Worm (Caenorhabditis elegans) whole organism, late embryonic: ENCODE results near the gene tbb-2.

Experiments used
- K02D7.2 ChIP-seq: sonication (generic microtip); optimal IDR thresholded peaks from 2 replicates; lab custom pipeline; 2017; ENCODE audit warnings: mild to moderate bottlenecking, missing genetic modification characterization, missing compliant biosample characterization
- Y22D7AL.16 ChIP-seq: sonication (generic microtip); optimal IDR thresholded peaks from 2 replicates; lab custom pipeline; 2016; ENCODE audit warnings: missing genetic modification characterization, missing compliant biosample characterization
- ceh-2 ChIP-seq: sonication (generic microtip); optimal IDR thresholded peaks from 2 replicates; lab custom pipeline; 2016; ENCODE audit warnings: missing genotype, missing genetic modification characterization, missing compliant biosample characterization
- ceh-30 ChIP-seq: fragments of 150-350 bp; optimal IDR thresholded peaks from 2 replicates; lab custom pipeline; 2014; ENCODE audit warnings: missing biosample characterization, missing genetic modification characterization
- ceh-34 ChIP-seq: sonication (generic microtip); optimal IDR thresholded peaks from 2 replicates; lab custom pipeline; 2016; ENCODE audit warnings: mild to moderate bottlenecking, missing genetic modification characterization, missing compliant biosample characterization
- ceh-6 ChIP-seq: fragments of 200-800 bp; sonication (Bioruptor generic); optimal IDR thresholded peaks from 2 replicates; lab custom pipeline; 2018; ENCODE audit warnings: mild to moderate bottlenecking, missing genetic modification characterization, missing compliant biosample characterization
- ceh-9 ChIP-seq: sonication (generic microtip); optimal IDR thresholded peaks from 2 replicates; lab custom pipeline; 2016; ENCODE audit warnings: mild to moderate bottlenecking, missing genetic modification characterization, inconsistent platforms, missing compliant biosample characterization
- fkh-10 ChIP-seq: fragments of 150-350 bp; optimal IDR thresholded peaks from 2 replicates; lab custom pipeline; 2014; ENCODE audit warnings: missing biosample characterization, missing genetic modification reagents, missing genetic modification characterization
- gmeb-2 ChIP-seq: sonication (generic microtip); optimal IDR thresholded peaks from 2 replicates; lab custom pipeline; 2016; ENCODE audit warnings: missing genetic modification characterization, inconsistent platforms, missing compliant biosample characterization
- hlh-15 ChIP-seq: sonication (generic microtip); optimal IDR thresholded peaks from 2 replicates; lab custom pipeline; 2016; ENCODE audit warnings: missing genetic modification characterization, missing compliant biosample characterization
- madf-2 ChIP-seq: sonication (generic microtip); optimal IDR thresholded peaks from 2 replicates; lab custom pipeline; 2017; ENCODE audit warnings: missing genetic modification characterization, missing compliant biosample characterization
- nfya-1 ChIP-seq: sonication (generic microtip); optimal IDR thresholded peaks from 2 replicates; lab custom pipeline; 2017; ENCODE audit warnings: missing genetic modification characterization, mild to moderate bottlenecking, missing compliant biosample characterization, antibody characterized with exemption, moderate library complexity
- pag-3 ChIP-seq: sonication (generic microtip); optimal IDR thresholded peaks from 2 replicates; lab custom pipeline; 2016; ENCODE audit warnings: missing compliant biosample characterization, missing genetic modification characterization, borderline replicate concordance
- pat-9 ChIP-seq: fragments of 200-800 bp; sonication (Bioruptor generic); optimal IDR thresholded peaks from 2 replicates; lab custom pipeline; 2018; ENCODE audit warnings: mild to moderate bottlenecking, missing genetic modification characterization, moderate library complexity, missing compliant biosample characterization
- pha-4 ChIP-seq: fragments of 150-350 bp; optimal IDR thresholded peaks from 2 replicates; lab custom pipeline; 2018; ENCODE audit warnings: missing biosample characterization, missing genetic modification reagents, missing genetic modification characterization
- pros-1 ChIP-seq: fragments of 150-350 bp; optimal IDR thresholded peaks from 2 replicates; lab custom pipeline; 2014; ENCODE audit warnings: missing biosample characterization, missing genetic modification reagents, missing genetic modification characterization
- rnt-1 ChIP-seq: sonication (generic microtip); optimal IDR thresholded peaks from 2 replicates; lab custom pipeline; 2016; ENCODE audit warnings: missing genetic modification characterization, missing compliant biosample characterization
- ttx-3 ChIP-seq: sonication (generic microtip); optimal IDR thresholded peaks from 2 replicates; lab custom pipeline; 2016; ENCODE audit warnings: missing genetic modification reagents, missing genetic modification characterization, missing compliant biosample characterization
- unc-3 ChIP-seq, 2 experiments: fragments of 200-800 bp in 1 of 2; sonication (Bioruptor generic) in 1 of 2; sonication (generic microtip) in 1 of 2; conservative IDR thresholded peaks in 1 of 2; optimal IDR thresholded peaks in 1 of 2; 2 replicates each; pipeline versions ENCODE4 v1.3.6 to Lab custom; 2016 to 2022; ENCODE audit warnings: missing compliant biosample characterization in 2 of 2, missing genetic modification characterization in 2 of 2, missing genetic modification reagents in 1 of 2
- unc-42 ChIP-seq: sonication (generic microtip); optimal IDR thresholded peaks from 2 replicates; lab custom pipeline; 2016; ENCODE audit warnings: missing genotype, missing genetic modification characterization, missing compliant biosample characterization
- ztf-16 ChIP-seq: sonication (generic microtip); optimal IDR thresholded peaks from 2 replicates; lab custom pipeline; 2017; ENCODE audit warnings: missing genetic modification characterization, missing compliant biosample characterization

The tbb-2 gene

DNA sequence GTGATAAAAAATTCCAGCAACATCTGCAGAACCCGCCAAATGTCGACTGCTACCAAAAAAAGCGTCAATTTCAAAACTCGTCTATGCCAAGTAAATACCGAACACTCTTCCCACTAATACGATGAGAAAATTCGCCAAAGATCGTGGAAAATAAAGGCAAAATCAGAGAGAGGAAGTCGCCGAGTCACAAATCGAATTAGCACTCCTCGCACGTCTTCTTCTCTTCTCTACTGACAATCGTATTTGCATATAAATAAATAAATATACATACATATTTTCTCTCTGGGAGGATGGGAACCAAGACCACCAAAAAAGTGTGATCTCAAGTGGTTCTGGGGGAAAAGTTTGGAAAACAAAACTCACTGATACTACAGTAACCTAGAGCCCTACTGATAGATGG lies 47.0 kb downstream of the tbb-2 start:
- TF ChIP-seq unc-42 (peak; percentile 89), ceh-9 (tag; lab: Kevin White, UChicago) (no peak)

DNA sequence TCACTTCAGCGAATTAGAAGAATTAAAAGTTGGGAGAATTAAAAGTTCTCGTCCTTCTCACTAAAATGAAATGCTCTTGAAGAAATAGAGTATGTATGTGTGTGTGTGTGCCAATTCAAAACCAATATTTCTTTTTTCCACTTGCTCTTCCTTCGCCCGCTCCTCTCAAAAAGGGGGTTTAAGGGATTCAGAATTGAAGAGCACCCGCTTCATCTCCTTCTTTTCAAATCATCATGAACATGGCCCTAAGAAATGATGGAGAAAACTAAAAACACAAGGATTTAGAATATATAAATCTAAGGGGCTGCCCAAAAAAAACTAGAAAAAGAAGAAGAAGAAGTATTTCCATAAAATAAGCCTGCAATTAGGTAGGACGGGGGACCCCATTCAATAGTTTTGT lies 48.3 kb downstream of the tbb-2 start:
- TF ChIP-seq pha-4 (tag; lab: Kevin White, UChicago) (no peak), unc-3 (GFP tag; conservative IDR thresholded peaks at IDR 0.05; lab: Robert Waterston, UW) (no peak), unc-3 (tag; optimal IDR thresholded peaks at IDR 0.05; lab: Kevin White, UChicago) (no peak), pat-9 (tag; lab: Kevin White, UChicago) (no peak), madf-2 (tag; lab: Kevin White, UChicago) (no peak), gmeb-2 (tag; lab: Kevin White, UChicago) (no peak), ttx-3 (tag; lab: Kevin White, UChicago) (no peak), ceh-2 (tag; lab: Kevin White, UChicago) (no peak), pros-1 (tag; lab: Kevin White, UChicago) (no peak), nfya-1 (tag; lab: Kevin White, UChicago) (no peak), ceh-30 (tag; lab: Kevin White, UChicago) (no peak), fkh-10 (GFP tag; lab: Kevin White, UChicago) (no peak), Y22D7AL.16 (tag; lab: Kevin White, UChicago) (no peak)

DNA sequence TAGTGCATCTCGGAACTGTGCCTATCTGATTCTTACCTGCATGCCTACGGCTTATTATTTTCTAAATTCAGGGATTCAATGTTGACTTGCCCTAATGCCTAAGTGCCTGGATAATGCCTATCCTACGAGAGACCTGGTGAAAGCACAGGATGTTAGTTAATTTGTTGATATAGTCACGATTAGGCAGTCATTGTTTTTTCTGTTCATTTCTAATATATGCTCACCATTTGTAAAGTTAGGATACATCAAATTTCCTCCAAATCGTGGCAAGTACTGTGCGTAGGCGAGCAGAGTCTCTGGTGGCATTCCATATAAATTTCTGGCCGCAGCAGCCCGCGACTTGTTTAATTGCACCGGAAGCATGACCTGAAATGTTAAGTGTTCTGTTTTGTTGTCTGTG lies 51.3 kb downstream of the tbb-2 start:
- TF ChIP-seq ztf-16 (tag; lab: Kevin White, UChicago) (no peak), K02D7.2 (no peak), pag-3 (tag; lab: Kevin White, UChicago) (no peak), ceh-34 (no peak), ceh-6 (GFP tag; lab: Kevin White, UChicago) (no peak), rnt-1 (tag; lab: Kevin White, UChicago) (no peak), hlh-15 (no peak)
- TF ChIP-seq, all 69 proteins: peak for 0
